Worm (Caenorhabditis elegans): ENCODE measurements around the gene C29A12.22.

ce11 chrV:10776528-10777055, 35.3 kb upstream of the C29A12.22 start, which contains the start of gene D1054.5:
- TF ChIP-seq snpc-4 (tag; optimal IDR thresholded peaks at IDR 0.05) (no peak), unc-62 (GFP tag; optimal IDR thresholded peaks at IDR 0.05) (no peak), lsy-2 (tag; optimal IDR thresholded peaks at IDR 0.05) (no peak), ztf-11 (tag; optimal IDR thresholded peaks at IDR 0.05) (no peak), ces-1 (GFP tag; optimal IDR thresholded peaks at IDR 0.05) (no peak)

Measured in whole organism, mixed stage, embryonic.